Comparison of ENCODE assay signal across 1 fruit fly cellular context in the genomic region with DNA sequence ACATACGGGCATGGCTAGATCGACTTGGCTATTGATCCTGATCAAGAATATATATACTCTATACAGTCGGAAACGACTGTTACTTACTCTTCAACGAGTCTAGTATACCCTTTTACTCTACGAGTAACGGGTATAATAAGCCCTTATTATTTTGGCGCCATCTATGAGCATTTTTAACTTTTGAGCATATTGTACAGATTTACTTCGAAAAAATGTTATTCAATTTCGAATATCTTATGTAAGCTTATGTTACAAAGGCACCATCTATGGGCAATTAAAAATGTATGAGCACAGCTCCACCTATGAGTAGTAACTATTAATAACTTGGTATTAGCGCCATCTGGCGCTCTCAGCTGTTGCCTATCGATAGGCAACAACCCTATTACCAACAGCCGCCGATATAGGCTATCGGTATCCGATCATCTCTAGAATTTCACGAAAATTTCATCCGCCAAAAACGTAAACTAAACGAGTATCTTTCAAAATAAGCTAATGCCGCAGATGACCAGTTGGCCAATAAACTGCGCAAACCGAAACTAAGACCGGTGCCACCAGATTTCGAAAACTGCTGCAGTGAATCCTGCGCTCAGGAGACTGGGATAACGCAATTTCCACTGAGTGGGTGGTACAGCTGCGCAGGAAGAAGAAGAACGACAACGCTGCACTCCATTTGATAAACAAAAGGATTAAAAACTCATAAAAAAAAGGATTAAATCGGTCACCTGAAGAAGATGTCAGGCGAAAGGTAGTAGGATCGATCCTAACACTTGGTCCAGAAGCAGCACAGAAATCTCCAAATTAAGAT.
TF ChIP-seq lines count a peak whose summit lies in the region.

Gene htk, plus strand, starts transcription at position 435 of the 805 bp plus-strand sequence.

TF ChIP-seq in whole organism, embryonic, 481 proteins besides CTCF, POLR2A, EP300 and RAD21 (continued from another document):
- TF ChIP-seq Dp (GFP tag; optimal IDR thresholded peaks at IDR 0.05; lab: Kevin White, UChicago) (peak; percentile 59), gcm (GFP tag; optimal IDR thresholded peaks at IDR 0.05; lab: Kevin White, UChicago) (no peak), CG14860 (GFP tag; IDR thresholded peaks at IDR 0.05; lab: Robert Waterston, UW; ENCODE audit: partially characterized antibody) (peak; percentile 75), CG31441 (GFP tag; IDR thresholded peaks at IDR 0.05; lab: Robert Waterston, UW) (peak; percentile 40; the same call in 1 of the 2 replicates), Hmx (GFP tag; optimal IDR thresholded peaks at IDR 0.05; lab: Kevin White, UChicago) (no peak), ems (GFP tag; optimal IDR thresholded peaks at IDR 0.05; lab: Kevin White, UChicago) (peak; percentile 21), B-H1 (GFP tag; IDR thresholded peaks at IDR 0.05; lab: Robert Waterston, UW) (no peak; the same call in 2 of the 3 replicates), ab (GFP tag; optimal IDR thresholded peaks at IDR 0.05; lab: Kevin White, UChicago) (no peak), odd (GFP tag; optimal IDR thresholded peaks at IDR 0.05; lab: Kevin White, UChicago) (no peak), YL-1 (GFP tag; optimal IDR thresholded peaks at IDR 0.05; lab: Kevin White, UChicago) (peak; percentile 74), ap (GFP tag; IDR thresholded peaks at IDR 0.05; lab: Robert Waterston, UW) (0 out of 2 replicates have a peak, but pooled peaks have one; percentile 7), ci (GFP tag; IDR thresholded peaks at IDR 0.05; lab: Robert Waterston, UW) (peak; percentile 90), lbe (GFP tag; optimal IDR thresholded peaks at IDR 0.05; lab: Kevin White, UChicago) (peak; percentile 25), D19B (GFP tag; optimal IDR thresholded peaks at IDR 0.05; lab: Kevin White, UChicago) (no peak), Ets65A (GFP tag; lab: Kevin White, UChicago) (peak; percentile 93), Nf-YC (tag; optimal IDR thresholded peaks at IDR 0.05; lab: Kevin White, UChicago) (peak; percentile 60), Xrp1 (GFP tag; IDR thresholded peaks at IDR 0.05; lab: Robert Waterston, UW) (peak; percentile 64), Bdp1 (GFP tag; optimal IDR thresholded peaks at IDR 0.05; lab: Kevin White, UChicago) (peak; percentile 39), CG34224 (GFP tag; IDR thresholded peaks at IDR 0.05; lab: Robert Waterston, UW; ENCODE audit: partially characterized antibody) (peak; percentile 82), zfh1 (GFP tag; IDR thresholded peaks at IDR 0.05; lab: Robert Waterston, UW) (peak; percentile 83), tin (GFP tag; optimal IDR thresholded peaks at IDR 0.05; lab: Kevin White, UChicago) (peak; percentile 76), gsb (GFP tag; IDR thresholded peaks at IDR 0.05; lab: Robert Waterston, UW) (peak; percentile 50), nmo (GFP tag; optimal IDR thresholded peaks at IDR 0.05; lab: Kevin White, UChicago) (peak; percentile 69), GATAe (GFP tag; conservative IDR thresholded peaks at IDR 0.05; lab: Robert Waterston, UW) (no peak), seq (GFP tag; IDR thresholded peaks at IDR 0.05; lab: Robert Waterston, UW) (peak; percentile 48; the same call in 1 of the 2 replicates), dm (GFP tag; optimal IDR thresholded peaks at IDR 0.05; lab: Kevin White, UChicago) (peak; percentile 52), CG4730 (GFP tag; IDR thresholded peaks at IDR 0.05; lab: Robert Waterston, UW) (0 out of 2 replicates have a peak, but pooled peaks have one; percentile 25), unpg (GFP tag; optimal IDR thresholded peaks at IDR 0.05; lab: Kevin White, UChicago) (peak; percentile 56), btn (GFP tag; optimal IDR thresholded peaks at IDR 0.05; lab: Kevin White, UChicago) (peak; percentile 23), Nf-YB (GFP tag; optimal IDR thresholded peaks at IDR 0.05; lab: Kevin White, UChicago) (peak; percentile 13), CG2120 (GFP tag; optimal IDR thresholded peaks at IDR 0.05; lab: Kevin White, UChicago) (peak; percentile 71), CG2129 (GFP tag; IDR thresholded peaks at IDR 0.05; lab: Robert Waterston, UW; ENCODE audit: partially characterized antibody) (peak; percentile 61), CG17568 (GFP tag; optimal IDR thresholded peaks at IDR 0.05; lab: Kevin White, UChicago) (no peak), CG1602 (GFP tag; optimal IDR thresholded peaks at IDR 0.05; lab: Kevin White, UChicago) (peak; percentile 59), sens (GFP tag; lab: Kevin White, UChicago) (peak; percentile 81), BEAF-32 (GFP tag; optimal IDR thresholded peaks at IDR 0.05; lab: Kevin White, UChicago) (peak; percentile 96), fd102C (GFP tag; optimal IDR thresholded peaks at IDR 0.05; lab: Kevin White, UChicago) (peak; percentile 50), CG11093 (GFP tag; IDR thresholded peaks at IDR 0.05; lab: Robert Waterston, UW) (0 out of 3 replicates have a peak, but pooled peaks have one; percentile 33), CG14667 (GFP tag; IDR thresholded peaks at IDR 0.05; lab: Robert Waterston, UW) (peak; percentile 55), Camta (GFP tag; optimal IDR thresholded peaks at IDR 0.05; lab: Kevin White, UChicago) (peak; percentile 72), fu2 (GFP tag; optimal IDR thresholded peaks at IDR 0.05; lab: Kevin White, UChicago) (peak; percentile 61), dmrt11E (tag; optimal IDR thresholded peaks at IDR 0.05; lab: Kevin White, UChicago) (peak; percentile 44), CG14050 (GFP tag; IDR thresholded peaks at IDR 0.05; lab: Robert Waterston, UW) (no peak), Sin3A (optimal IDR thresholded peaks at IDR 0.05; lab: Kevin White, UChicago) (peak; percentile 44), Pdp1 (GFP tag; optimal IDR thresholded peaks at IDR 0.05; lab: Kevin White, UChicago) (peak; percentile 71 to 100), ara (GFP tag; IDR thresholded peaks at IDR 0.05; lab: Robert Waterston, UW) (0 out of 2 replicates have a peak, but pooled peaks have one; percentile 31), croc (GFP tag; conservative IDR thresholded peaks at IDR 0.05; lab: Robert Waterston, UW) (0 out of 3 replicates have a peak, but pooled peaks have one; percentile 14), pfk (GFP tag; optimal IDR thresholded peaks at IDR 0.05; lab: Kevin White, UChicago) (peak; percentile 31), CG8281 (tag; optimal IDR thresholded peaks at IDR 0.05; lab: Kevin White, UChicago) (no peak), CG15696 (tag; optimal IDR thresholded peaks at IDR 0.05; lab: Kevin White, UChicago) (peak; percentile 78), CG4854 (GFP tag; optimal IDR thresholded peaks at IDR 0.05; lab: Kevin White, UChicago) (peak; percentile 18), Hr51 (GFP tag; optimal IDR thresholded peaks at IDR 0.05; lab: Kevin White, UChicago) (peak; percentile 40 to 71), CG8359 (GFP tag; optimal IDR thresholded peaks at IDR 0.05; lab: Kevin White, UChicago; ENCODE audit: borderline replicate concordance) (no peak), hkb (optimal IDR thresholded peaks at IDR 0.05; lab: Kevin White, UChicago) (no peak), hkb (GFP tag; IDR thresholded peaks at IDR 0.05; lab: Robert Waterston, UW) (peak; percentile 62), ewg (GFP tag; optimal IDR thresholded peaks at IDR 0.05; lab: Kevin White, UChicago) (peak; percentile 40), Oli (tag; optimal IDR thresholded peaks at IDR 0.05; lab: Kevin White, UChicago) (peak; percentile 9), cas (GFP tag; IDR thresholded peaks at IDR 0.05; lab: Robert Waterston, UW) (no peak), CG13894 (tag; optimal IDR thresholded peaks at IDR 0.05; lab: Kevin White, UChicago) (peak; percentile 93), CG17912 (GFP tag; optimal IDR thresholded peaks at IDR 0.05; lab: Kevin White, UChicago) (peak; percentile 78), sc (optimal IDR thresholded peaks at IDR 0.05; lab: Kevin White, UChicago) (no peak), sc (GFP tag; optimal IDR thresholded peaks at IDR 0.05; lab: Kevin White, UChicago) (peak; percentile 3), disco-r (GFP tag; optimal IDR thresholded peaks at IDR 0.05; lab: Kevin White, UChicago) (peak; percentile 18), CG13296 (GFP tag; optimal IDR thresholded peaks at IDR 0.05; lab: Kevin White, UChicago) (no peak), br (optimal IDR thresholded peaks at IDR 0.05; lab: Kevin White, UChicago) (no peak), Xbp1 (GFP tag; optimal IDR thresholded peaks at IDR 0.05; lab: Kevin White, UChicago) (peak; percentile 82), CG9727 (GFP tag; optimal IDR thresholded peaks at IDR 0.05; lab: Kevin White, UChicago) (peak; percentile 44), repo (GFP tag; optimal IDR thresholded peaks at IDR 0.05; lab: Kevin White, UChicago) (peak; percentile 36), vfl (GFP tag; optimal IDR thresholded peaks at IDR 0.05; lab: Kevin White, UChicago) (peak; percentile 18), CG1603 (tag; optimal IDR thresholded peaks at IDR 0.05; lab: Kevin White, UChicago) (peak; percentile 84), CG42726 (GFP tag; IDR thresholded peaks at IDR 0.05; lab: Robert Waterston, UW; ENCODE audit: partially characterized antibody) (peak; percentile 96), E2f1 (GFP tag; IDR thresholded peaks at IDR 0.05; lab: Robert Waterston, UW) (peak; percentile 79), Lpt (GFP tag; optimal IDR thresholded peaks at IDR 0.05; lab: Kevin White, UChicago) (no peak), Dfd (GFP tag; optimal IDR thresholded peaks at IDR 0.05; lab: Kevin White, UChicago) (no peak), Dip2 (GFP tag; IDR thresholded peaks at IDR 0.05; lab: Robert Waterston, UW) (peak; percentile 91), crc (GFP tag; optimal IDR thresholded peaks at IDR 0.05; lab: Kevin White, UChicago) (no peak), pho (GFP tag; optimal IDR thresholded peaks at IDR 0.05; lab: Kevin White, UChicago) (peak; percentile 71), bowl (GFP tag; IDR thresholded peaks at IDR 0.05; lab: Robert Waterston, UW) (no peak)
